Fruit fly (Drosophila melanogaster) whole organism, embryonic: Measurements from ENCODE around the gene CG14960.

Source experiments
- Antp ChIP-seq: fragments of 200-800 bp; sonication (Bioruptor generic); optimal IDR thresholded peaks from 3 replicates; lab custom pipeline; 2016; ENCODE audit warnings: missing biosample characterization, missing genetic modification characterization
- CG10366 ChIP-seq: fragments of 200-800 bp; sonication (Bioruptor generic); IDR thresholded peaks from 2 replicates; pipeline ENCODE4 v1.3.6; 2022; ENCODE audit warnings: missing biosample characterization, missing genetic modification characterization
- CG10462 ChIP-seq: fragments of 200-800 bp; sonication (Bioruptor generic); optimal IDR thresholded peaks from 2 replicates; lab custom pipeline; 2016; ENCODE audit warnings: missing biosample characterization, missing genetic modification characterization
- CG11093 ChIP-seq: fragments of 200-800 bp; sonication (Bioruptor generic); IDR thresholded peaks from 3 replicates; pipeline ENCODE4 v1.3.6; 2022; ENCODE audit warnings: missing biosample characterization, missing genetic modification characterization
- CG12236 ChIP-seq: fragments of 200-800 bp; sonication (Bioruptor generic); optimal IDR thresholded peaks from 2 replicates; lab custom pipeline; 2016; ENCODE audit warnings: missing biosample characterization, missing genetic modification characterization
- CG14710 ChIP-seq: fragments of 200-800 bp; sonication (Bioruptor generic); optimal IDR thresholded peaks from 3 replicates; lab custom pipeline; 2019; ENCODE audit warnings: missing biosample characterization, mild to moderate bottlenecking, missing genetic modification characterization, moderate library complexity
- CG14860 ChIP-seq: fragments of 200-800 bp; sonication (Bioruptor generic); IDR thresholded peaks from 3 replicates; pipeline ENCODE4 v1.3.6; 2022; ENCODE audit warnings: missing biosample characterization, missing genetic modification characterization; ENCODE audit not compliant: partially characterized antibody
- CG17568 ChIP-seq: fragments of 200-800 bp; sonication (Bioruptor generic); optimal IDR thresholded peaks from 2 replicates; lab custom pipeline; 2018; ENCODE audit warnings: missing biosample characterization, mild to moderate bottlenecking, missing genetic modification characterization, moderate library complexity
- CG18262 ChIP-seq: fragments of 200-800 bp; optimal IDR thresholded peaks from 3 replicates; lab custom pipeline; 2019; ENCODE audit warnings: missing biosample characterization, mild to moderate bottlenecking, missing genetic modification characterization, moderate library complexity
- CG2116 ChIP-seq: fragments of 200-800 bp; sonication (Bioruptor generic); optimal IDR thresholded peaks from 3 replicates; lab custom pipeline; 2018; ENCODE audit warnings: missing biosample characterization, mild to moderate bottlenecking, missing genetic modification characterization
- CG2889 ChIP-seq: fragments of 200-800 bp; sonication (Bioruptor generic); IDR thresholded peaks from 3 replicates; pipeline ENCODE4 v1.3.6; 2022; ENCODE audit warnings: missing biosample characterization, missing genetic modification characterization
- CG30020 ChIP-seq: fragments of 200-800 bp; optimal IDR thresholded peaks from 2 replicates; lab custom pipeline; 2019; ENCODE audit warnings: missing biosample characterization, mild to moderate bottlenecking, missing genetic modification characterization, moderate library complexity
- CG32772 ChIP-seq: fragments of 200-800 bp; sonication (Bioruptor generic); IDR thresholded peaks from 2 replicates; pipeline ENCODE4 v1.3.6; 2022; ENCODE audit warnings: missing biosample characterization, missing genetic modification characterization
- CG33213 ChIP-seq: fragments of 200-800 bp; sonication (Bioruptor generic); optimal IDR thresholded peaks from 3 replicates; lab custom pipeline; 2016; ENCODE audit warnings: missing biosample characterization, missing genetic modification characterization
- CG4424 ChIP-seq: fragments of 200-800 bp; sonication (Bioruptor generic); optimal IDR thresholded peaks from 3 replicates; lab custom pipeline; 2016; ENCODE audit warnings: missing biosample characterization, missing genetic modification characterization
- CG4617 ChIP-seq: fragments of 200-800 bp; sonication (Bioruptor generic); optimal IDR thresholded peaks from 3 replicates; lab custom pipeline; 2016; ENCODE audit warnings: missing biosample characterization, missing genetic modification characterization, borderline replicate concordance
- CG4730 ChIP-seq: fragments of 200-800 bp; sonication (Bioruptor generic); IDR thresholded peaks from 2 replicates; pipeline ENCODE4 v1.3.6; 2022; ENCODE audit warnings: missing biosample characterization, missing genetic modification characterization
- CG6254 ChIP-seq: fragments of 200-800 bp; sonication (Bioruptor generic); optimal IDR thresholded peaks from 3 replicates; lab custom pipeline; 2017; ENCODE audit warnings: mild to moderate bottlenecking, missing biosample characterization, missing genetic modification reagents, missing genetic modification characterization
- CG6765 ChIP-seq: fragments of 200-800 bp; sonication (Bioruptor generic); optimal IDR thresholded peaks from 3 replicates; lab custom pipeline; 2017; ENCODE audit warnings: missing biosample characterization, mild to moderate bottlenecking, missing genetic modification characterization
- CG6791 ChIP-seq: fragments of 200-800 bp; sonication (Bioruptor generic); IDR thresholded peaks from 3 replicates; pipeline ENCODE4 v1.3.6; 2022; ENCODE audit warnings: missing biosample characterization, missing genetic modification characterization; ENCODE audit not compliant: partially characterized antibody
- CG9817 ChIP-seq: fragments of 200-800 bp; sonication (Bioruptor generic); optimal IDR thresholded peaks from 2 replicates; lab custom pipeline; 2018; ENCODE audit warnings: missing biosample characterization, mild to moderate bottlenecking, missing genetic modification characterization, moderate library complexity
- Fer1 ChIP-seq: fragments of 200-800 bp; sonication (Bioruptor generic); optimal IDR thresholded peaks from 2 replicates; lab custom pipeline; 2017; ENCODE audit warnings: missing biosample characterization, mild to moderate bottlenecking, missing genetic modification characterization
- Gug ChIP-seq: fragments of 200-800 bp; sonication (Bioruptor generic); IDR thresholded peaks from 4 replicates; pipeline ENCODE4 v1.3.6; 2022; ENCODE audit warnings: missing biosample characterization, missing genetic modification characterization
- H2.0 ChIP-seq: fragments of 200-800 bp; sonication (Bioruptor generic); IDR thresholded peaks from 2 replicates; pipeline ENCODE4 v1.3.6; 2022; ENCODE audit warnings: missing biosample characterization, missing genetic modification characterization
- HLH3B ChIP-seq: fragments of 200-800 bp; sonication (Bioruptor generic); IDR thresholded peaks from 2 replicates; pipeline ENCODE4 v1.3.6; 2022; ENCODE audit warnings: missing biosample characterization, missing genetic modification characterization
- Hr39 ChIP-seq: fragments of >200 bp; optimal IDR thresholded peaks from 2 replicates; lab custom pipeline; 2017
- MESR4 ChIP-seq: fragments of 200-800 bp; sonication (Bioruptor generic); optimal IDR thresholded peaks from 2 replicates; lab custom pipeline; 2018; ENCODE audit warnings: missing biosample characterization, mild to moderate bottlenecking, missing genetic modification characterization, moderate library complexity
- Med ChIP-seq: fragments of 200-800 bp; sonication (Bioruptor generic); peaks from one replicate; lab custom pipeline; 2016; ENCODE audit warnings: missing biosample characterization, missing genetic modification characterization, mild to moderate bottlenecking, inconsistent platforms, moderate library complexity
- Neu2 ChIP-seq: fragments of 200-800 bp; sonication (Bioruptor generic); optimal IDR thresholded peaks from 3 replicates; lab custom pipeline; 2016; ENCODE audit warnings: missing biosample characterization, missing genetic modification characterization, borderline replicate concordance
- Nf-YC ChIP-seq: fragments of 200-800 bp; optimal IDR thresholded peaks from 3 replicates; lab custom pipeline; 2019; ENCODE audit warnings: missing biosample characterization, mild to moderate bottlenecking, missing genetic modification characterization, moderate library complexity
- NfI ChIP-seq: fragments of 200-800 bp; sonication (Bioruptor generic); optimal IDR thresholded peaks from 3 replicates; lab custom pipeline; 2018; ENCODE audit warnings: missing biosample characterization, mild to moderate bottlenecking, missing genetic modification characterization, moderate library complexity
- cg ChIP-seq: fragments of 200-800 bp; sonication (Bioruptor generic); optimal IDR thresholded peaks from 3 replicates; lab custom pipeline; 2019; ENCODE audit warnings: missing biosample characterization, mild to moderate bottlenecking, missing genetic modification characterization, moderate library complexity
- chif ChIP-seq, 2 experiments: fragments of 200-800 bp; sonication (Bioruptor generic); optimal IDR thresholded peaks; 3 replicates each; lab custom pipeline; 2016; ENCODE audit warnings: missing biosample characterization in 2 of 2, missing genetic modification characterization in 2 of 2
- chn ChIP-seq: fragments of 200-800 bp; sonication (Bioruptor generic); optimal IDR thresholded peaks from 2 replicates; lab custom pipeline; 2016; ENCODE audit warnings: missing biosample characterization, missing genetic modification characterization
- danr ChIP-seq: fragments of 200-800 bp; sonication (Bioruptor generic); IDR thresholded peaks from 2 replicates; pipeline ENCODE4 v1.3.6; 2022; ENCODE audit warnings: missing biosample characterization, missing genetic modification characterization
- hb ChIP-seq: fragments of 200-800 bp; sonication (Bioruptor generic); IDR thresholded peaks from 3 replicates; pipeline ENCODE4 v1.3.6; 2022; ENCODE audit warnings: missing biosample characterization, missing genetic modification characterization; ENCODE audit not compliant: partially characterized antibody
- knrl ChIP-seq: fragments of 200-800 bp; sonication (Bioruptor generic); IDR thresholded peaks from 3 replicates; pipeline ENCODE4 v1.3.6; 2022; ENCODE audit warnings: missing biosample characterization, missing genetic modification characterization; ENCODE audit not compliant: partially characterized antibody
- mam ChIP-seq: fragments of 200-800 bp; sonication (Bioruptor generic); optimal IDR thresholded peaks from 3 replicates; lab custom pipeline; 2016; ENCODE audit warnings: missing biosample characterization, missing genetic modification characterization
- nau ChIP-seq: fragments of 200-800 bp; sonication (Bioruptor generic); optimal IDR thresholded peaks from 3 replicates; lab custom pipeline; 2017; ENCODE audit warnings: missing biosample characterization, mild to moderate bottlenecking, missing genetic modification characterization, missing genetic modification reagents
- nmo ChIP-seq: fragments of 200-800 bp; sonication (Bioruptor generic); optimal IDR thresholded peaks from 2 replicates; lab custom pipeline; 2018; ENCODE audit warnings: missing biosample characterization, mild to moderate bottlenecking, missing genetic modification characterization, moderate library complexity
- onecut ChIP-seq: fragments of 200-800 bp; sonication (Bioruptor generic); IDR thresholded peaks from 2 replicates; pipeline ENCODE4 v1.3.6; 2022; ENCODE audit warnings: missing biosample characterization, missing genetic modification characterization
- pfk ChIP-seq: fragments of 200-800 bp; sonication (Bioruptor generic); optimal IDR thresholded peaks from 2 replicates; lab custom pipeline; 2018; ENCODE audit warnings: missing biosample characterization, mild to moderate bottlenecking, missing genetic modification characterization, moderate library complexity
- pita ChIP-seq: fragments of 200-800 bp; sonication (Bioruptor generic); optimal IDR thresholded peaks from 2 replicates; lab custom pipeline; 2017; ENCODE audit warnings: missing biosample characterization, mild to moderate bottlenecking, missing genetic modification characterization
- prd ChIP-seq, 3 experiments: fragments of >200 bp in 2 of 3; fragments of 200-800 bp in 1 of 3; sonication (Bioruptor generic) in 1 of 3; optimal IDR thresholded peaks in 2 of 3; IDR thresholded peaks in 1 of 3; 2 replicates in 2 of 3; 3 replicates in 1 of 3; pipeline versions ENCODE4 v1.3.6 to Lab custom; 2017 to 2022; ENCODE audit warnings: missing biosample characterization in 1 of 3, missing genetic modification characterization in 1 of 3
- sd ChIP-seq: fragments of 200-800 bp; sonication (Bioruptor generic); optimal IDR thresholded peaks from 3 replicates; lab custom pipeline; 2018; ENCODE audit warnings: missing biosample characterization, mild to moderate bottlenecking, missing genetic modification characterization, moderate library complexity
- sens-2 ChIP-seq: fragments of 200-800 bp; sonication (Bioruptor generic); IDR thresholded peaks from 2 replicates; pipeline ENCODE4 v1.3.6; 2022; ENCODE audit warnings: missing biosample characterization, missing genetic modification characterization
- toy ChIP-seq: fragments of 200-800 bp; sonication (Bioruptor generic); IDR thresholded peaks from 2 replicates; pipeline ENCODE4 v1.3.6; 2022; ENCODE audit warnings: missing biosample characterization, missing genetic modification characterization
- wdn ChIP-seq: fragments of 200-800 bp; sonication (Bioruptor generic); IDR thresholded peaks from 2 replicates; pipeline ENCODE4 v1.3.6; 2022; ENCODE audit warnings: missing biosample characterization, missing genetic modification characterization

Gene CG14960

DNA sequence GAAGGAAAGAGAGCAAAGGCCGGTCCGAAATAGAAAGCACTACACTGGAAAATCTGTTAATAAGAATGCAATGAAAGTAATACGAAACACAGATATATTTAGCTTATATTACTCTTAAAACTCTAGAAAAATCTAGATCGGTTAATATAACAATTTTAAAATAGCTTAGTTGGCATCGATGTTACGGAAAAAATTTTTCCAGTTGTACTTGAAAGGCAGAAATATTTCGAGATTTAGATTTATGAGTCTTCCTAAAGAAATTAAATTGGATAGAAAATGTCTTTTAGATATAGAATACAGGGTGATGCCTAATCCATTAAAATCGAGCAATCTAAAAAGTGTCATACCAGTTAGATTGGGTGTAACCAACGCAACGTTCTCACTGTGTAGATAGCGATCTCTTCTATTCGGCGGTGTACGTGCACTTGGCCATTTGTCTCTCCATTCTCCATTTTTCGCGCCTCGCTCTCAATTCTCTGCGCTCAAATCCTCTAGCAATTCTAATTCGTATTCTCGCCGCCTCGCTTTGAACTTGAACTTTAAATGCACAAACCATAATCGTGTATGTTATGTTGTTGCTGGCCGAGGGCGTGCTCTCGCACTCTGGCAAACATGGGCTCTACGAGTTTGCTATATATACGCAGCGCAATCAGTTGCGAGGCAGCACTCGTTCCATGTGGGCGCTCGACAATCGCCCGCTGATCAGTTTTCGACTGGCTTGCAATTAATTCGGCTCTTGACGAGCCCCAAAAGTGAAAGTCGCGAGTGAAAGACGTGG, 20.6 kb upstream of the CG14960 start (continued):
- TF ChIP-seq knrl (GFP tag; lab: Robert Waterston, UW), result no peak
- no peak for TF ChIP-seq hb (GFP tag; lab: Robert Waterston, UW)
- peak; percentile 86 for TF ChIP-seq Nf-YC (tag; lab: Kevin White, UChicago)
- TF ChIP-seq CG18262, result peak; percentile 98
- peak; percentile 89 for TF ChIP-seq Antp
- TF ChIP-seq CG2116 (GFP tag; lab: Kevin White, UChicago), result peak; percentile 68
- TF ChIP-seq HLH3B (GFP tag; lab: Robert Waterston, UW), result peak; percentile 85
- TF ChIP-seq wdn (GFP tag; lab: Robert Waterston, UW), result no peak; the same call in none of the 2 replicates
- peak; percentile 83 for TF ChIP-seq sd (tag; lab: Kevin White, UChicago)
- TF ChIP-seq CG9817, result peak; percentile 90
- peak; percentile 85 for TF ChIP-seq CG2889
- TF ChIP-seq H2.0 (GFP tag; lab: Robert Waterston, UW), result peak; percentile 79
- TF ChIP-seq pfk (GFP tag; lab: Kevin White, UChicago), result no peak
- TF ChIP-seq CG33213 (GFP tag; lab: Kevin White, UChicago), result peak; percentile 87
- no peak for TF ChIP-seq CG14860
- peak; percentile 97 for TF ChIP-seq Med
- TF ChIP-seq mam (GFP tag; lab: Kevin White, UChicago), result peak; percentile 95
- TF ChIP-seq sens-2 (GFP tag; lab: Robert Waterston, UW), result no peak; the same call in 1 of the 2 replicates
- peak; percentile 85 for TF ChIP-seq Gug (GFP tag; lab: Robert Waterston, UW)
- TF ChIP-seq onecut (GFP tag; lab: Robert Waterston, UW), result peak; percentile 62
- TF ChIP-seq CG4730 (GFP tag; lab: Robert Waterston, UW), result peak; percentile 80
- TF ChIP-seq CG10366 (GFP tag; lab: Robert Waterston, UW), result peak; percentile 82; the same call in 1 of the 2 replicates
- TF ChIP-seq CG6765 (GFP tag; lab: Kevin White, UChicago), result peak; percentile 86
- no peak for TF ChIP-seq Hr39 (lab: Kevin White, UChicago)
- TF ChIP-seq NfI (GFP tag; lab: Kevin White, UChicago), result peak; percentile 93
- TF ChIP-seq CG6791, result no peak
- TF ChIP-seq CG17568 (GFP tag; lab: Kevin White, UChicago), result peak; percentile 83
- peak; percentile 94 for TF ChIP-seq CG12236 (GFP tag; lab: Kevin White, UChicago)
- TF ChIP-seq Fer1 (GFP tag; lab: Kevin White, UChicago), result peak; percentile 91
- peak; percentile 98 for TF ChIP-seq nmo (GFP tag; lab: Kevin White, UChicago)
- peak; percentile 97 for TF ChIP-seq CG4424 (GFP tag; lab: Kevin White, UChicago)
- peak; percentile 72 for TF ChIP-seq CG32772
- TF ChIP-seq nau, result peak; percentile 93
- TF ChIP-seq cg (GFP tag; lab: Kevin White, UChicago), result no peak
- no peak for TF ChIP-seq toy (GFP tag; lab: Robert Waterston, UW)
- TF ChIP-seq chn (GFP tag; lab: Kevin White, UChicago), result peak; percentile 92
- peak; percentile 85 for TF ChIP-seq CG4617
- peak; percentile 87 for TF ChIP-seq CG6254 (GFP tag; lab: Kevin White, UChicago)
- TF ChIP-seq chif (GFP tag; optimal IDR thresholded peaks at IDR 0.05; lab: Kevin White, UChicago), result peak; percentile 97
- TF ChIP-seq danr (GFP tag; lab: Robert Waterston, UW), result peak; percentile 83
- TF ChIP-seq prd (optimal IDR thresholded peaks at IDR 0.05; lab: Kevin White, UChicago), result no peak
- peak; percentile 93 for TF ChIP-seq prd (GFP tag; IDR thresholded peaks at IDR 0.05; lab: Robert Waterston, UW)
- TF ChIP-seq pita (GFP tag; lab: Kevin White, UChicago), result no peak
- no peak for TF ChIP-seq MESR4 (GFP tag; lab: Kevin White, UChicago)
- peak; percentile 88 for TF ChIP-seq CG11093 (GFP tag; lab: Robert Waterston, UW)
- TF ChIP-seq CG30020 (tag; lab: Kevin White, UChicago), result peak; percentile 83
- peak; percentile 64 for TF ChIP-seq Neu2 (GFP tag; lab: Kevin White, UChicago)
- peak; percentile 94 for TF ChIP-seq CG10462 (GFP tag; lab: Kevin White, UChicago)
- peak; percentile 96 for TF ChIP-seq CG14710 (tag; lab: Kevin White, UChicago)
